Worm (Caenorhabditis elegans) whole organism, mixed stage, embryonic: Measurements from ENCODE around the gene cal-7.
A peak's percentile ranks its signal among the peaks of the same experiment; 100 is the strongest.

ENCODE experiments used
- M03D4.4 ChIP-seq: sonication (generic microtip); optimal IDR thresholded peaks from 2 replicates; lab custom pipeline; 2017; ENCODE audit warnings: mild to moderate bottlenecking, missing genetic modification characterization, missing compliant biosample characterization
- bed-3 ChIP-seq: fragments of 200-800 bp; sonication (Bioruptor generic); optimal IDR thresholded peaks from 3 replicates; lab custom pipeline; 2018; ENCODE audit warnings: mild to moderate bottlenecking, missing genetic modification characterization, moderate library complexity, missing compliant biosample characterization
- blmp-1 ChIP-seq: fragments of 150-350 bp; optimal IDR thresholded peaks from 2 replicates; lab custom pipeline; 2014; ENCODE audit warnings: missing biosample characterization, missing genetic modification characterization
- ceh-43 ChIP-seq: fragments of 200-800 bp; sonication (Bioruptor generic); optimal IDR thresholded peaks from 2 replicates; lab custom pipeline; 2018; ENCODE audit warnings: mild to moderate bottlenecking, missing genetic modification characterization, moderate library complexity, missing compliant biosample characterization
- ces-1 ChIP-seq: fragments of 150-350 bp; optimal IDR thresholded peaks from 2 replicates; lab custom pipeline; 2014; ENCODE audit warnings: missing biosample characterization, missing genetic modification reagents, missing genetic modification characterization
- cnd-1 ChIP-seq: fragments of 200-800 bp; sonication (Bioruptor generic); optimal IDR thresholded peaks from 2 replicates; lab custom pipeline; 2018; ENCODE audit warnings: mild to moderate bottlenecking, missing genetic modification characterization, missing compliant biosample characterization
- elt-1 ChIP-seq: sonication (generic microtip); optimal IDR thresholded peaks from 2 replicates; lab custom pipeline; 2017; ENCODE audit warnings: missing genetic modification characterization, mild to moderate bottlenecking, missing compliant biosample characterization, antibody characterized with exemption, moderate library complexity, borderline replicate concordance; ENCODE audit not compliant: insufficient read depth
- elt-3 ChIP-seq: fragments of 150-350 bp; optimal IDR thresholded peaks from 2 replicates; lab custom pipeline; 2014; ENCODE audit warnings: missing biosample characterization, missing genetic modification characterization
- flh-1 ChIP-seq: fragments of 200-800 bp; sonication (Bioruptor generic); optimal IDR thresholded peaks from 2 replicates; lab custom pipeline; 2018; ENCODE audit warnings: mild to moderate bottlenecking, missing genetic modification characterization, moderate library complexity, missing compliant biosample characterization
- ham-2 ChIP-seq: fragments of 200-800 bp; sonication (Bioruptor generic); optimal IDR thresholded peaks from 2 replicates; lab custom pipeline; 2018; ENCODE audit warnings: mild to moderate bottlenecking, missing genetic modification characterization, missing compliant biosample characterization
- hlh-1 ChIP-seq: fragments of 150-350 bp; optimal IDR thresholded peaks from 2 replicates; lab custom pipeline; 2014; ENCODE audit warnings: missing biosample characterization, missing genetic modification reagents, missing genetic modification characterization
- lin-13 ChIP-seq: fragments of 150-350 bp; optimal IDR thresholded peaks from 2 replicates; lab custom pipeline; 2014; ENCODE audit warnings: missing biosample characterization, missing genetic modification characterization
- lin-32 ChIP-seq: fragments of 200-800 bp; sonication (Bioruptor generic); optimal IDR thresholded peaks from 2 replicates; lab custom pipeline; 2018; ENCODE audit warnings: mild to moderate bottlenecking, missing genetic modification characterization, missing compliant biosample characterization
- lsy-2 ChIP-seq: fragments of 150-350 bp; optimal IDR thresholded peaks from 2 replicates; lab custom pipeline; 2014; ENCODE audit warnings: missing biosample characterization, missing genetic modification characterization
- mab-5 ChIP-seq: fragments of 150-350 bp; optimal IDR thresholded peaks from 2 replicates; lab custom pipeline; 2014; ENCODE audit warnings: missing biosample characterization, missing genetic modification characterization
- mep-1 ChIP-seq: fragments of 150-350 bp; optimal IDR thresholded peaks from 2 replicates; lab custom pipeline; 2017; ENCODE audit warnings: missing biosample characterization, missing genetic modification reagents, missing genetic modification characterization, inconsistent platforms
- mls-2 ChIP-seq: sonication (generic microtip); optimal IDR thresholded peaks from 2 replicates; lab custom pipeline; 2016; ENCODE audit warnings: mild to moderate bottlenecking, missing genetic modification characterization, moderate library complexity, missing compliant biosample characterization
- nhr-237 ChIP-seq: fragments of 150-350 bp; optimal IDR thresholded peaks from 2 replicates; lab custom pipeline; 2014; ENCODE audit warnings: missing biosample characterization, missing genetic modification characterization
- nhr-28 ChIP-seq: fragments of 150-350 bp; optimal IDR thresholded peaks from 2 replicates; lab custom pipeline; 2014; ENCODE audit warnings: missing biosample characterization, missing genetic modification characterization
- nhr-76 ChIP-seq: sonication (generic microtip); optimal IDR thresholded peaks from 2 replicates; lab custom pipeline; 2017; ENCODE audit warnings: missing biosample characterization, missing genetic modification characterization
- pha-4 ChIP-seq: fragments of 150-350 bp; optimal IDR thresholded peaks from 2 replicates; lab custom pipeline; 2018; ENCODE audit warnings: missing biosample characterization, missing genetic modification reagents, missing genetic modification characterization
- sem-2 ChIP-seq: fragments of 200-800 bp; sonication (Bioruptor generic); optimal IDR thresholded peaks from 2 replicates; lab custom pipeline; 2018; ENCODE audit warnings: mild to moderate bottlenecking, missing genetic modification characterization, missing compliant biosample characterization
- snpc-4 ChIP-seq: fragments of 150-350 bp; optimal IDR thresholded peaks from 2 replicates; lab custom pipeline; 2014; ENCODE audit warnings: missing biosample characterization, missing genetic modification characterization
- sptf-1 ChIP-seq: sonication (generic microtip); optimal IDR thresholded peaks from 2 replicates; lab custom pipeline; 2017; ENCODE audit warnings: mild to moderate bottlenecking, missing genetic modification characterization, moderate library complexity, missing compliant biosample characterization
- tbx-8 ChIP-seq: fragments of 200-800 bp; sonication (Bioruptor generic); optimal IDR thresholded peaks from 2 replicates; lab custom pipeline; 2018; ENCODE audit warnings: mild to moderate bottlenecking, missing genetic modification characterization, moderate library complexity, missing compliant biosample characterization
- unc-120 ChIP-seq: sonication (generic microtip); optimal IDR thresholded peaks from 2 replicates; lab custom pipeline; 2017; ENCODE audit warnings: missing genetic modification characterization, missing compliant biosample characterization; ENCODE audit not compliant: poor library complexity, severe bottlenecking
- unc-39 ChIP-seq: fragments of 150-350 bp; optimal IDR thresholded peaks from 2 replicates; lab custom pipeline; 2014; ENCODE audit warnings: missing biosample characterization, missing genetic modification characterization
- unc-62 ChIP-seq: fragments of 150-350 bp; optimal IDR thresholded peaks from 2 replicates; lab custom pipeline; 2014; ENCODE audit warnings: missing biosample characterization, missing genetic modification reagents, missing genetic modification characterization
- zip-8 ChIP-seq: fragments of 150-350 bp; optimal IDR thresholded peaks from 2 replicates; lab custom pipeline; 2014; ENCODE audit warnings: missing biosample characterization, missing genetic modification characterization

cal-7 gene

ce11 chrV:9702755-9703154 is 31.1 kb upstream of the cal-7 start, which contains the start of gene xbx-6:
Gene xbx-6, plus strand, starts transcription at chrV:9703055.
- TF ChIP-seq sptf-1 (no peak), snpc-4 (tag; lab: Kevin White, UChicago) (no peak), pha-4 (tag; lab: Kevin White, UChicago) (no peak), sem-2 (GFP tag; lab: Kevin White, UChicago) (no peak), unc-120 (tag; lab: Kevin White, UChicago) (no peak), ces-1 (GFP tag; lab: Kevin White, UChicago) (no peak), elt-3 (tag; lab: Kevin White, UChicago) (no peak), blmp-1 (tag; lab: Kevin White, UChicago) (no peak), ceh-43 (GFP tag; lab: Kevin White, UChicago) (no peak), mab-5 (no peak), mep-1 (tag; lab: Kevin White, UChicago) (no peak), ham-2 (no peak), nhr-76 (no peak), nhr-28 (tag; lab: Kevin White, UChicago) (no peak), bed-3 (no peak)
- TF ChIP-seq, all 35 proteins: peak for 0

- TF ChIP-seq sem-2 (GFP tag; lab: Kevin White, UChicago) (no peak), elt-3 (tag; lab: Kevin White, UChicago) (no peak), mep-1 (tag; lab: Kevin White, UChicago) (no peak), unc-120 (tag; lab: Kevin White, UChicago) (no peak), hlh-1 (tag; lab: Kevin White, UChicago) (no peak), mls-2 (tag; lab: Kevin White, UChicago) (no peak), nhr-237 (tag; lab: Kevin White, UChicago) (no peak), ham-2 (no peak), tbx-8 (GFP tag; lab: Kevin White, UChicago) (no peak), lin-32 (GFP tag; lab: Kevin White, UChicago) (no peak), cnd-1 (tag; lab: Kevin White, UChicago) (no peak), pha-4 (tag; lab: Kevin White, UChicago) (no peak), elt-1 (no peak), zip-8 (tag; lab: Kevin White, UChicago) (no peak), sptf-1 (no peak), blmp-1 (tag; lab: Kevin White, UChicago) (no peak)
- TF ChIP-seq, all 35 proteins: peak for 0
These were observed 30.4 kb upstream of the cal-7 start for ce11 chrV:9703549-9703948.

DNA sequence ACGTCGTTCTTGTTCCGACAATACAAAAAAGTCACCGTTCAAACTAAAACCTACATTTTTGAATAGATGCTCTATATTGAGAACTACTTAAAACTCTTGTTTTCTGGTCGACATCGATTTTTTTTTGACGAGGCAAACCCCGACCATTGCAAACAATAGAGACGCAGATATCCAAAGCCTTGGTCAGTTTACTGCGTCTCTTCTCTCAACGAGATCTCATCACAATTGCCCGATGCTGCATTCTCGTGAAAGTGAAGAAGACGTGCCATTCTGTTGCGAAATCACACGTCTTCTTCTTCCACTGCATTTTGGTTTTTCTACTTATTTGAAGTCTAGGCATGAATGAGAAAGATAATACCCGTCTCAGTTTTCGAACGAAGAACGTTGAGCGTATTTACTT is 29.5 kb upstream of the cal-7 start:
- TF ChIP-seq nhr-237 (tag; lab: Kevin White, UChicago) (peak; percentile 18), mls-2 (tag; lab: Kevin White, UChicago) (no peak), ces-1 (GFP tag; lab: Kevin White, UChicago) (peak; percentile 66), mep-1 (tag; lab: Kevin White, UChicago) (peak; percentile 11), elt-3 (tag; lab: Kevin White, UChicago) (no peak), lsy-2 (tag; lab: Kevin White, UChicago) (peak; percentile 3)

DNA sequence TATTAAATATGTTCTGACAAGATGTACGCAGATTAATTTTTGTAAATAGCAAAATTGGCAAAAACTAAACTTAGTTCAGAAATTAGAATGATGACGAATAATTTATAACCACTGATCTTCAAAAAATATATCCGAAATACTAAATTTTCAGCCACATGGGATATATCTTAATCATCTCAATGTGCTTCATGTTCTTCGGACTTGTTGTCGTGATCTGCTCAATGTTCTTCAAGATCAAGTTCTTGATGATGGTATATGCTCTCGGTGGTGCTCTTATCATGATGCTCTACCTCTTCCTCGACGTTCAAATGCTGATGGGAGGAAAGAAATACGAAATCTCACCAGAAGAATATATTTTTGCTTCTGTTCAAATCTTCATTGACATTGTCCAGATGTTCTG is 27.3 kb upstream of the cal-7 start:
- no peak for TF ChIP-seq tbx-8 (GFP tag; lab: Kevin White, UChicago)
- no peak for TF ChIP-seq ham-2
- no peak for TF ChIP-seq elt-3 (tag; lab: Kevin White, UChicago)
- no peak for TF ChIP-seq lsy-2 (tag; lab: Kevin White, UChicago)
- no peak for TF ChIP-seq ces-1 (GFP tag; lab: Kevin White, UChicago)
- no peak for TF ChIP-seq nhr-28 (tag; lab: Kevin White, UChicago)
- no peak for TF ChIP-seq cnd-1 (tag; lab: Kevin White, UChicago)

ce11 chrV:9709747-9710146 is 24.2 kb upstream of the cal-7 start, which contains the start of gene tag-120:
Gene tag-120, minus strand, starts transcription at chrV:9709814.
- no peak for TF ChIP-seq lin-32 (GFP tag; lab: Kevin White, UChicago)
- no peak for TF ChIP-seq flh-1 (GFP tag; lab: Kevin White, UChicago)
- no peak for TF ChIP-seq unc-39
- no peak for TF ChIP-seq ham-2
- no peak for TF ChIP-seq tbx-8 (GFP tag; lab: Kevin White, UChicago)
- no peak for TF ChIP-seq lin-13 (tag; lab: Kevin White, UChicago)
- no peak for TF ChIP-seq unc-62 (GFP tag; lab: Kevin White, UChicago)
- TF ChIP-seq M03D4.4, result no peak
- no peak for TF ChIP-seq ceh-43 (GFP tag; lab: Kevin White, UChicago)
